Worm (Caenorhabditis elegans): Measurements from ENCODE around the gene F55A11.4.

DNA sequence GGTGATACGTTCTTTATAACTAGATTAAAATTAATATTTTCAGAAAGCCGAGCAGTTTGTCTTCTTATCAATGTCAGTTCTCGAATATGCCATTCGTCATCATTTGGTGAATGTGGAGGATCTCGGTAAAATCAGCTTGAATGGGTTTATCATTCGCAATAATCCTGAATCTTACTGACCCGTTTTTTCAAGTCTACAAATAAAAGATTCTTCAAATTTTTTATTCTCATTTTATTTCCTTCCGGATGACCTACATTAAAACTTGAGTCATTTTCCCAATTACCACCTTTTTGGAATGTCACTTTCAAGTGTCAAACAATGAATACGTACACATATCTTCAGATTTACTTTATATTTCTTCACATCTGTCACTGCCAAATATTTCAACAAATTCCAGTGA is 9.9 kb upstream of the F55A11.4 start, which contains the start of gene T04F3.5:
- no peak for TF ChIP-seq cog-1 (tag; optimal IDR thresholded peaks at IDR 0.05)
- TF ChIP-seq flt-1 (GFP tag; IDR thresholded peaks at IDR 0.05): no peak
- no peak for TF ChIP-seq klf-2 (GFP tag; conservative IDR thresholded peaks at IDR 0.05)
- TF ChIP-seq ztf-29 (GFP tag; IDR thresholded peaks at IDR 0.05): no peak
- no peak for TF ChIP-seq med-1 (GFP tag; optimal IDR thresholded peaks at IDR 0.05; ENCODE audit: insufficient read depth)
- TF ChIP-seq ref-1 (GFP tag; conservative IDR thresholded peaks at IDR 0.05): no peak
- TF ChIP-seq T22C8.4 (GFP tag; IDR thresholded peaks at IDR 0.05): no peak
- no peak for TF ChIP-seq tab-1 (GFP tag; IDR thresholded peaks at IDR 0.05)

Measured in whole organism, midembryonic.